Fruit fly (Drosophila melanogaster) whole organism, embryonic: ENCODE measurements around the gene Cdk5alpha.

Experiments used
- Abd-B ChIP-seq: fragments of 200-800 bp; sonication (Bioruptor generic); optimal IDR thresholded peaks from 2 replicates; lab custom pipeline; 2018; ENCODE audit warnings: missing biosample characterization, mild to moderate bottlenecking, missing genetic modification characterization, moderate library complexity
- Aef1 ChIP-seq: fragments of 200-800 bp; sonication (Bioruptor generic); IDR thresholded peaks from 3 replicates; pipeline ENCODE4 v1.3.6; 2022; ENCODE audit warnings: missing biosample characterization, missing genetic modification characterization
- B-H1 ChIP-seq: fragments of 200-800 bp; sonication (Bioruptor generic); IDR thresholded peaks from 3 replicates; pipeline ENCODE4 v1.3.6; 2022; ENCODE audit warnings: missing biosample characterization, missing genetic modification characterization
- Bteb2 ChIP-seq: fragments of 200-800 bp; sonication (Bioruptor generic); optimal IDR thresholded peaks from 2 replicates; lab custom pipeline; 2016; ENCODE audit warnings: missing biosample characterization, missing genetic modification characterization
- CG10431 ChIP-seq: fragments of 200-800 bp; sonication (Bioruptor generic); optimal IDR thresholded peaks from 3 replicates; lab custom pipeline; 2018; ENCODE audit warnings: missing biosample characterization, mild to moderate bottlenecking, missing genetic modification characterization
- CG11456 ChIP-seq: fragments of 200-800 bp; sonication (Bioruptor generic); IDR thresholded peaks from 3 replicates; pipeline ENCODE4 v1.3.6; 2022; ENCODE audit warnings: missing biosample characterization, missing genetic modification characterization
- CG11695 ChIP-seq: fragments of 200-800 bp; sonication (Bioruptor generic); IDR thresholded peaks from 3 replicates; pipeline ENCODE4 v1.3.6; 2022; ENCODE audit warnings: missing biosample characterization, missing genetic modification characterization
- CG12155 ChIP-seq: fragments of 200-800 bp; sonication (Bioruptor generic); optimal IDR thresholded peaks from 3 replicates; lab custom pipeline; 2016; ENCODE audit warnings: missing biosample characterization, missing genetic modification characterization
- CG1233 ChIP-seq: fragments of 200-800 bp; sonication (Bioruptor generic); optimal IDR thresholded peaks from 4 replicates; lab custom pipeline; 2018; ENCODE audit warnings: missing biosample characterization, mild to moderate bottlenecking, missing genetic modification characterization
- CG13123 ChIP-seq: fragments of 200-800 bp; sonication (Bioruptor generic); optimal IDR thresholded peaks from 2 replicates; lab custom pipeline; 2016; ENCODE audit warnings: missing biosample characterization, missing genetic modification characterization
- CG15514 ChIP-seq: fragments of 200-800 bp; sonication (Bioruptor generic); optimal IDR thresholded peaks from 3 replicates; lab custom pipeline; 2017; ENCODE audit warnings: missing biosample characterization, missing genetic modification characterization, mild to moderate bottlenecking, moderate library complexity, missing genetic modification reagents
- CG17361 ChIP-seq: fragments of 200-800 bp; sonication (Bioruptor generic); IDR thresholded peaks from 3 replicates; pipeline ENCODE4 v1.3.6; 2022; ENCODE audit warnings: missing biosample characterization, missing genetic modification characterization
- CG17912 ChIP-seq: fragments of 200-800 bp; sonication (Bioruptor generic); optimal IDR thresholded peaks from 2 replicates; lab custom pipeline; 2018; ENCODE audit warnings: missing biosample characterization, mild to moderate bottlenecking, missing genetic modification characterization
- CG1792 ChIP-seq: fragments of 200-800 bp; sonication (Bioruptor generic); optimal IDR thresholded peaks from 2 replicates; lab custom pipeline; 2016; ENCODE audit warnings: missing biosample characterization, missing genetic modification characterization
- CG34224 ChIP-seq: fragments of 200-800 bp; sonication (Bioruptor generic); IDR thresholded peaks from 3 replicates; pipeline ENCODE4 v1.3.6; 2022; ENCODE audit warnings: missing biosample characterization, missing genetic modification characterization; ENCODE audit not compliant: partially characterized antibody
- CG3838 ChIP-seq: fragments of 200-800 bp; sonication (Bioruptor generic); optimal IDR thresholded peaks from 3 replicates; lab custom pipeline; 2016; ENCODE audit warnings: missing biosample characterization, missing genetic modification characterization
- CG7357 ChIP-seq: fragments of 200-800 bp; sonication (Bioruptor generic); IDR thresholded peaks from 3 replicates; pipeline ENCODE4 v1.3.6; 2022; ENCODE audit warnings: missing biosample characterization, missing genetic modification characterization
- D ChIP-seq, 2 experiments: fragments of 200-800 bp in 1 of 2; fragments of >200 bp in 1 of 2; sonication (Bioruptor generic) in 1 of 2; optimal IDR thresholded peaks; 2 replicates in 1 of 2; 3 replicates in 1 of 2; lab custom pipeline; 2017; ENCODE audit warnings: mild to moderate bottlenecking in 1 of 2, missing biosample characterization in 1 of 2, missing genetic modification characterization in 1 of 2, missing genetic modification reagents in 1 of 2
- E2f2 ChIP-seq: fragments of 200-800 bp; sonication (Bioruptor generic); IDR thresholded peaks from 2 replicates; pipeline ENCODE4 v1.3.6; 2022; ENCODE audit warnings: missing biosample characterization, missing genetic modification characterization
- Elba2 ChIP-seq: fragments of 200-800 bp; sonication (Bioruptor generic); optimal IDR thresholded peaks from 3 replicates; lab custom pipeline; 2016; ENCODE audit warnings: missing biosample characterization, missing genetic modification characterization
- Gug ChIP-seq: fragments of 200-800 bp; sonication (Bioruptor generic); IDR thresholded peaks from 4 replicates; pipeline ENCODE4 v1.3.6; 2022; ENCODE audit warnings: missing biosample characterization, missing genetic modification characterization
- Hr78 ChIP-seq, 2 experiments: fragments of 200-800 bp in 1 of 2; fragments of >200 bp in 1 of 2; sonication (Bioruptor generic) in 1 of 2; optimal IDR thresholded peaks; 2 replicates each; lab custom pipeline; 2017 to 2019; ENCODE audit warnings: missing biosample characterization in 2 of 2, missing genetic modification characterization in 2 of 2, mild to moderate bottlenecking in 1 of 2, moderate library complexity in 1 of 2
- Med ChIP-seq: fragments of 200-800 bp; sonication (Bioruptor generic); peaks from one replicate; lab custom pipeline; 2016; ENCODE audit warnings: missing biosample characterization, missing genetic modification characterization, mild to moderate bottlenecking, inconsistent platforms, moderate library complexity
- NfI ChIP-seq: fragments of 200-800 bp; sonication (Bioruptor generic); optimal IDR thresholded peaks from 3 replicates; lab custom pipeline; 2018; ENCODE audit warnings: missing biosample characterization, mild to moderate bottlenecking, missing genetic modification characterization, moderate library complexity
- Oaz ChIP-seq: fragments of 200-800 bp; sonication (Bioruptor generic); IDR thresholded peaks from 2 replicates; pipeline ENCODE4 v1.3.6; 2022; ENCODE audit warnings: missing biosample characterization, missing genetic modification characterization
- Oli ChIP-seq: fragments of 200-800 bp; sonication (Bioruptor generic); optimal IDR thresholded peaks from 2 replicates; lab custom pipeline; 2018; ENCODE audit warnings: missing biosample characterization, mild to moderate bottlenecking, missing genetic modification characterization, moderate library complexity
- Pdp1 ChIP-seq, 2 experiments: fragments of 200-800 bp; sonication (Bioruptor generic); optimal IDR thresholded peaks; 3 replicates each; lab custom pipeline; 2016; ENCODE audit warnings: missing biosample characterization in 2 of 2, missing genetic modification characterization in 2 of 2, mild to moderate bottlenecking in 1 of 2, moderate library complexity in 1 of 2
- Xbp1 ChIP-seq: fragments of 200-800 bp; sonication (Bioruptor generic); optimal IDR thresholded peaks from 3 replicates; lab custom pipeline; 2016; ENCODE audit warnings: missing biosample characterization, mild to moderate bottlenecking, missing genetic modification characterization
- ap ChIP-seq: fragments of 200-800 bp; sonication (Bioruptor generic); IDR thresholded peaks from 2 replicates; pipeline ENCODE4 v1.3.6; 2022; ENCODE audit warnings: missing biosample characterization, missing genetic modification characterization
- ara ChIP-seq: fragments of 200-800 bp; sonication (Bioruptor generic); IDR thresholded peaks from 2 replicates; pipeline ENCODE4 v1.3.6; 2022; ENCODE audit warnings: missing biosample characterization, missing genetic modification characterization
- bigmax ChIP-seq: fragments of 200-800 bp; sonication (Bioruptor generic); optimal IDR thresholded peaks from 2 replicates; lab custom pipeline; 2018; ENCODE audit warnings: missing biosample characterization, mild to moderate bottlenecking, missing genetic modification characterization
- cg ChIP-seq: fragments of 200-800 bp; sonication (Bioruptor generic); optimal IDR thresholded peaks from 3 replicates; lab custom pipeline; 2019; ENCODE audit warnings: missing biosample characterization, mild to moderate bottlenecking, missing genetic modification characterization, moderate library complexity
- ham ChIP-seq: fragments of 200-800 bp; sonication (Bioruptor generic); IDR thresholded peaks from 2 replicates; pipeline ENCODE4 v1.3.6; 2022; ENCODE audit warnings: missing biosample characterization, missing genetic modification characterization
- inv ChIP-seq: fragments of 200-800 bp; sonication (Bioruptor generic); IDR thresholded peaks from 2 replicates; pipeline ENCODE4 v1.3.6; 2022; ENCODE audit warnings: missing biosample characterization, missing genetic modification characterization; ENCODE audit not compliant: partially characterized antibody
- mam ChIP-seq: fragments of 200-800 bp; sonication (Bioruptor generic); optimal IDR thresholded peaks from 3 replicates; lab custom pipeline; 2016; ENCODE audit warnings: missing biosample characterization, missing genetic modification characterization
- phol ChIP-seq: fragments of 200-800 bp; sonication (Bioruptor generic); optimal IDR thresholded peaks from 3 replicates; lab custom pipeline; 2018; ENCODE audit warnings: missing biosample characterization, mild to moderate bottlenecking, missing genetic modification characterization, moderate library complexity
- prd ChIP-seq, 3 experiments: fragments of >200 bp in 2 of 3; fragments of 200-800 bp in 1 of 3; sonication (Bioruptor generic) in 1 of 3; optimal IDR thresholded peaks in 2 of 3; IDR thresholded peaks in 1 of 3; 2 replicates in 2 of 3; 3 replicates in 1 of 3; pipeline versions ENCODE4 v1.3.6 to Lab custom; 2017 to 2022; ENCODE audit warnings: missing biosample characterization in 1 of 3, missing genetic modification characterization in 1 of 3
- salm ChIP-seq: fragments of 200-800 bp; sonication (Bioruptor generic); optimal IDR thresholded peaks from 2 replicates; lab custom pipeline; 2018; ENCODE audit warnings: missing biosample characterization, mild to moderate bottlenecking, missing genetic modification characterization
- shn ChIP-seq: fragments of 200-800 bp; sonication (Bioruptor generic); optimal IDR thresholded peaks from 3 replicates; lab custom pipeline; 2016; ENCODE audit warnings: missing biosample characterization, missing genetic modification characterization
- slp2 ChIP-seq: fragments of 200-800 bp; sonication (Bioruptor generic); optimal IDR thresholded peaks from 2 replicates; lab custom pipeline; 2016; ENCODE audit warnings: missing biosample characterization, missing genetic modification characterization
- sna ChIP-seq: fragments of 200-800 bp; sonication (Bioruptor generic); IDR thresholded peaks from 2 replicates; pipeline ENCODE4 v1.3.6; 2022; ENCODE audit warnings: missing biosample characterization, missing genetic modification characterization; ENCODE audit not compliant: partially characterized antibody
- tgo ChIP-seq: fragments of 200-800 bp; sonication (Bioruptor generic); IDR thresholded peaks from 3 replicates; pipeline ENCODE4 v1.3.6; 2022; ENCODE audit warnings: missing biosample characterization, missing genetic modification characterization
- tna ChIP-seq: fragments of 200-800 bp; sonication (Bioruptor generic); IDR thresholded peaks from 2 replicates; pipeline ENCODE4 v1.3.6; 2022; ENCODE audit warnings: missing biosample characterization, missing genetic modification characterization; ENCODE audit not compliant: partially characterized antibody
- toy ChIP-seq: fragments of 200-800 bp; sonication (Bioruptor generic); IDR thresholded peaks from 2 replicates; pipeline ENCODE4 v1.3.6; 2022; ENCODE audit warnings: missing biosample characterization, missing genetic modification characterization
- trem ChIP-seq: fragments of 200-800 bp; optimal IDR thresholded peaks from 3 replicates; lab custom pipeline; 2019; ENCODE audit warnings: missing biosample characterization, mild to moderate bottlenecking, missing genetic modification characterization, moderate library complexity
- trh ChIP-seq: fragments of 200-800 bp; sonication (Bioruptor generic); optimal IDR thresholded peaks from 2 replicates; lab custom pipeline; 2016; ENCODE audit warnings: missing biosample characterization, missing genetic modification characterization
- tup ChIP-seq: fragments of 200-800 bp; sonication (Bioruptor generic); optimal IDR thresholded peaks from 2 replicates; lab custom pipeline; 2016; ENCODE audit warnings: missing biosample characterization, mild to moderate bottlenecking, missing genetic modification characterization, moderate library complexity
- twi ChIP-seq: fragments of 200-800 bp; optimal IDR thresholded peaks from 2 replicates; lab custom pipeline; 2019; ENCODE audit warnings: missing biosample characterization, mild to moderate bottlenecking, missing genetic modification characterization, moderate library complexity
- vnd ChIP-seq: fragments of 200-800 bp; sonication (Bioruptor generic); IDR thresholded peaks from 3 replicates; pipeline ENCODE4 v1.3.6; 2022; ENCODE audit warnings: missing biosample characterization, missing genetic modification characterization; ENCODE audit not compliant: partially characterized antibody

Cdk5alpha gene

DNA sequence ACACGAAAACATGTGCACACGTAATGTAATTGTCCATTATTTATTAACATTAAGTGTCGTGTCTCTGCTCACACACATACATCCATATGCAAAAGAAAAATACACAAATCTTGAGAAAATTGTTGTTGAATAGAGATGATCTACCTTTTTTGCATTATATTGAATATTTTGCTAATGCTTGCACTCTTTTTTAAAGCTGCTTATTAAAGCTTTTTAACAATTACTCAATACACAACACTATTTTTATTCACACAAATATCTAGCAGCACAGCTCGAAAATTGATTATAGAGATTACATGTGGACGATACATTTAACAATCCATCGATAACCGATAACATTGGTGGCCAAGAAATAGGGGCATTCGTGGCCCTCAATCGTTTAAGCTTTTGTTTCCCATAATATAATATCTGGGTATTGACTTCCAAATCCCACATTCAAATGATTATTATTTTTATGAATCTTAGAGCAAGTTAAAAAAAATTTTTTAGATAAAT is 18.6 kb downstream of the Cdk5alpha start, which contains the start of gene Ufd4 (continued):
- TF ChIP-seq CG1233 (GFP tag; lab: Kevin White, UChicago) (peak; percentile 46), prd (optimal IDR thresholded peaks at IDR 0.05; lab: Kevin White, UChicago) (no peak), prd (GFP tag; IDR thresholded peaks at IDR 0.05; lab: Robert Waterston, UW) (peak; percentile 75; the same call in 2 of the 3 replicates), Bteb2 (GFP tag; lab: Kevin White, UChicago) (peak; percentile 64), trem (tag; lab: Kevin White, UChicago) (peak; percentile 66), CG34224 (GFP tag; lab: Robert Waterston, UW) (peak; percentile 17; the same call in 1 of the 3 replicates), Gug (GFP tag; lab: Robert Waterston, UW) (no peak), B-H1 (GFP tag; lab: Robert Waterston, UW) (peak; percentile 46; the same call in 1 of the 3 replicates), tgo (GFP tag; lab: Robert Waterston, UW) (no peak), Pdp1 (GFP tag; optimal IDR thresholded peaks at IDR 0.05; lab: Kevin White, UChicago) (peak; percentile 45 to 80), CG17361 (no peak), bigmax (GFP tag; lab: Kevin White, UChicago) (no peak), Abd-B (GFP tag; lab: Kevin White, UChicago) (no peak), ara (GFP tag; lab: Robert Waterston, UW) (no peak; the same call in 1 of the 2 replicates), vnd (GFP tag; lab: Robert Waterston, UW) (no peak), shn (peak; percentile 33), Xbp1 (GFP tag; lab: Kevin White, UChicago) (peak; percentile 76), Oli (tag; lab: Kevin White, UChicago) (no peak), Med (GFP tag; lab: Kevin White, UChicago) (peak; percentile 95), CG17912 (GFP tag; lab: Kevin White, UChicago) (no peak), D (optimal IDR thresholded peaks at IDR 0.05; lab: Kevin White, UChicago) (no peak), D (GFP tag; optimal IDR thresholded peaks at IDR 0.05; lab: Kevin White, UChicago) (peak; percentile 26), E2f2 (peak; percentile 33; the same call in 1 of the 2 replicates), CG7357 (GFP tag; lab: Robert Waterston, UW) (no peak), toy (GFP tag; lab: Robert Waterston, UW) (no peak), Elba2 (GFP tag; lab: Kevin White, UChicago) (no peak), tna (GFP tag; lab: Robert Waterston, UW) (no peak), sna (GFP tag; lab: Robert Waterston, UW) (no peak), Oaz (GFP tag; lab: Robert Waterston, UW) (no peak), NfI (GFP tag; lab: Kevin White, UChicago) (no peak), trh (no peak), inv (GFP tag; lab: Robert Waterston, UW) (no peak), CG10431 (GFP tag; lab: Kevin White, UChicago) (no peak), CG11695 (peak; percentile 63; the same call in 2 of the 3 replicates), ham (GFP tag; lab: Robert Waterston, UW) (no peak), twi (tag; lab: Kevin White, UChicago) (no peak), ap (GFP tag; lab: Robert Waterston, UW) (no peak), slp2 (GFP tag; lab: Kevin White, UChicago) (peak; percentile 45), cg (GFP tag; lab: Kevin White, UChicago) (peak; percentile 84), CG1792 (GFP tag; lab: Kevin White, UChicago) (peak; percentile 20), mam (GFP tag; lab: Kevin White, UChicago) (peak; percentile 62), salm (no peak), CG11456 (GFP tag; lab: Robert Waterston, UW) (no peak), Hr78 (GFP tag; optimal IDR thresholded peaks at IDR 0.05; lab: Kevin White, UChicago) (no peak), CG3838 (no peak), CG12155 (GFP tag; lab: Kevin White, UChicago) (peak; percentile 57), phol (tag; lab: Kevin White, UChicago) (peak; percentile 73), CG15514 (GFP tag; lab: Kevin White, UChicago) (no peak), tup (no peak), Aef1 (peak; percentile 47; the same call in 1 of the 3 replicates), CG13123 (peak; percentile 6)
